Fruit fly (Drosophila melanogaster) whole organism: ENCODE data around the gene CG7191.

Experiments used
- CG8478 ChIP-seq: fragments of >200 bp; optimal IDR thresholded peaks from 2 replicates; lab custom pipeline; 2018; ENCODE audit warnings: inconsistent platforms
- Dll ChIP-seq: fragments of >200 bp; optimal IDR thresholded peaks from 2 replicates; lab custom pipeline; 2017
- EcR ChIP-seq, 2 experiments: fragments of >200 bp; optimal IDR thresholded peaks; 2 replicates each; lab custom pipeline; 2017; ENCODE audit warnings: missing biosample characterization in 2 of 2, missing genetic modification characterization in 2 of 2, missing genetic modification reagents in 2 of 2
- pan ChIP-seq: fragments of >200 bp; optimal IDR thresholded peaks from 2 replicates; lab custom pipeline; 2017
- psq ChIP-seq: fragments of >200 bp; optimal IDR thresholded peaks from 2 replicates; lab custom pipeline; 2017
- usp ChIP-seq: fragments of >200 bp; optimal IDR thresholded peaks from 2 replicates; lab custom pipeline; 2017; ENCODE audit warnings: missing biosample characterization, missing genetic modification characterization, mixed read lengths

The CG7191 gene

dm6 chr2L:7750631-7751161, 16.7 kb upstream of the CG7191 start:
- TF ChIP-seq usp (no peak), pan (no peak), EcR (GFP tag; optimal IDR thresholded peaks at IDR 0.05; lab: Kevin White, UChicago) (peak in 1 of 2 experiments; percentile 72)

DNA sequence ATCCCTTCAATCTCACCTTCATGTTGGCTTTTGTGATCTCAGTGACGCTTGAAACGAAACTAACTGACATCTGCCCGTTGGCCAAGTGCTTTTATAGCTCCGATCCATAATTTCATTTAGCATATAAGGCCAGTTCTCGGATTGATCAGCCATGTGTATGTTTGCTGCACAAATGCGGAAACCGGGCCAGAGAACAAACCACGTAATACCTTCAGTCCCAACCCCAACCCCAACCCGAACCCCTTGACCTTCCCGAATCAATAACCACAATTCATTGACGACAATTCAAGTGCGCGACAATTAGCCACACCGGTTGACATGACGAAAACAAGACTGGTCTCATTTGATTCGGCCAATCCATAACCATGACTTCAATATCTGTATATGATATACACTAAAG, 14.3 kb upstream of the CG7191 start, which contains the start of gene CG7203:
Gene CG7203, minus strand, starts transcription at position 101 of the 400 bp plus-strand sequence.
- TF ChIP-seq pan (no peak), psq (lab: Kevin White, UChicago) (no peak), Dll (lab: Kevin White, UChicago) (no peak), CG8478 (no peak), usp (no peak), EcR (GFP tag; optimal IDR thresholded peaks at IDR 0.05; lab: Kevin White, UChicago) (no peak)

DNA sequence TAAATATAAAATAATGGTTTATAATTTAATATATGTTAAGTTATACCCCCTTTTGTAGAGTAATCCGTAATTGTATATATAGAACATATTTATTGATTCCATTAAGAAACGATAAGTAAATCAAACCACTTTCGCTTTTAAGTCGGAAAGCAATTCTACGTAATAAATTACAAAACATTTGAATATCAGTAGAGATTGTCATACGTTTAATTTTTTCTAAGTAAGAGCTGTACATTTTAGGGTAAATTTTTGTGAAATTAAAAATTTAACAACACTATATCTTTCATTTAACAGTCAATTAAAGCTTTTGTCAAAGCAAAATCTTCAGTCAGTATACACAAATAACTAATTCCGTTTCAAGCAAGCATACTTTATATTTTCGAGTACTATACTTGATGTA, 13.6 kb upstream of the CG7191 start, which contains the start of gene CG46025:
Gene CG46025, plus strand, starts transcription at position 301 of the 400 bp plus-strand sequence.
- TF ChIP-seq EcR (GFP tag; optimal IDR thresholded peaks at IDR 0.05; lab: Kevin White, UChicago), result no peak
- no peak for TF ChIP-seq CG8478
- TF ChIP-seq psq (lab: Kevin White, UChicago), result no peak
- TF ChIP-seq usp, result no peak
- no peak for TF ChIP-seq pan
- no peak for TF ChIP-seq Dll (lab: Kevin White, UChicago)

DNA sequence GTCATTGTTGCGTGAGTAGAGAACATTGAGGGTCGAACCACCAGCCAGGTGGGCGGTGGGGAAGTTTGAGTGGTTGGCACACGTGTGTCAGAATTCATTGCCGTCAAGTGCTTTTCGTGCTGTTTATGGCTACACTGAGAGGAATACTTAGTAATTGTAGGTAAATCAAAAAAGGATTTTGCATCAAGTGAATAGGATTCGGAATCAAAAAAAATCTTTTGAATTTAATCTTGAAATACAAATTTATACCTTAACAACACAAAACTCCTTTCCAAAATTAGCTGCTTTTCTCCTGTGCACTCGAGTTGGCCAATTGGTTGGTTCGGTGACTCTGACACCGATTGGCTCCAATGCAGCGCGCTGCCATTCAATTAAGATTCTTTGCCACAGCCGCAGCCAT, 12.9 kb upstream of the CG7191 start:
- no peak for TF ChIP-seq EcR (GFP tag; optimal IDR thresholded peaks at IDR 0.05; lab: Kevin White, UChicago)
- TF ChIP-seq Dll (lab: Kevin White, UChicago), result no peak
- TF ChIP-seq usp, result no peak
- TF ChIP-seq pan, result no peak

- TF ChIP-seq EcR (GFP tag; optimal IDR thresholded peaks at IDR 0.05; lab: Kevin White, UChicago) (no peak), usp (no peak), psq (lab: Kevin White, UChicago) (no peak), CG8478 (no peak), Dll (lab: Kevin White, UChicago) (no peak), pan (no peak)
These were observed 10.6 kb upstream of the CG7191 start for dm6 chr2L:7756835-7757234.

- TF ChIP-seq CG8478 (no peak), psq (lab: Kevin White, UChicago) (no peak), pan (no peak), usp (no peak), EcR (GFP tag; optimal IDR thresholded peaks at IDR 0.05; lab: Kevin White, UChicago) (no peak), Dll (lab: Kevin White, UChicago) (no peak)
These were observed 4.5 kb downstream of the CG7191 start for dm6 chr2L:7771891-7772290.

DNA sequence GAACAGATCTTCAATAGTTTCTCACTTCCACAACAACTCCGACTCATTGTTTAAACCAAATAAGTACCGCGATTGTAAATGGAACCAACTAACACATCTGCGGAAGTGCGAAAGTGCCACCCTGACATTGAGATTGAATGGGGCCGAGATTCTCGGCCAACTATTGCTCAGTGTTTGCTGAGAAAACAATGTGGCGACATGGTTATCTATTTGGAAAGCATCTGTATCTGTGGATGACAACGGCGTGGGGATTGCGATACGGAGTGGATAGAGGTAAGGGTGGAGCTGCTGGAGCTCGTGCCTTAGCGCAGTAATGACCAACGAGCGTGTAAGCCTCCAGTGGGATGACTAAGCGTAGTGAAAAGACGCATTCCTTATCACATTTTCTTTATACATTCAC, 7.8 kb downstream of the CG7191 start:
- TF ChIP-seq EcR (GFP tag; optimal IDR thresholded peaks at IDR 0.05; lab: Kevin White, UChicago) (no peak), psq (lab: Kevin White, UChicago) (no peak), usp (no peak), Dll (lab: Kevin White, UChicago) (no peak), pan (no peak), CG8478 (no peak)

DNA sequence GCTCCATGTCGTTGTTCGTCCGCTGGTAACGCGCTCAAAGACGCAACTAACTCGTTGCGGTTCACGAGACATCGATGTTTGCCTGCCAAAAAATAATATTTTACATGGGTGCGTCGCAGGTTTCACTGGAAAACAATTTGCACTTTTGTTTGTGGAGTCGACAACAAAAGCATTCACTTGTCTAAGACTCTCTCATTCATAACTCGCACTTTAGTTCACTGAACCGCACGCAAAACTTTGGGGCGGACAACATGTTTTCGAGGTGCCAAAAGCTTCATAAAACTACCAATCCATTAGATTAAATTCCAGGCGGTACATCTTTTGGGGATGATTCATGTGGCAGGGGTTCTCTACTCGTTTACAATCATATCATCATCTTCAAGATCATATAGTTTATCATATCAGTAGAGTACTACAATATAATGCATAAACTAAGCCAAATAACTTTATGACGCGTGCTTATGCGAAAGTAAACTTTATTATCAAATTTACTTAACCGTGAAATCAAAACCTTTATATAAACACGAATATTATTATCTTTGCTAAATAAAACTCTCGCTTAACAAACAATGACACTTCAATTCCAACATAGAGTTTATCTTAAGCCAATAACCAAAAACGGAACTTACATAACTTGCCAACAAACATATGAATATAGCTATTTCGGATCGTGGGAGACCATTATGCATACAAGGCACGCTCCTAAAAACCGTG, 10.7 kb downstream of the CG7191 start, which contains the start of gene CG7179:
Gene CG7179, minus strand, starts transcription at position 51 of the 714 bp plus-strand sequence.
- no peak for TF ChIP-seq CG8478
- no peak for TF ChIP-seq usp
- no peak for TF ChIP-seq EcR (GFP tag; optimal IDR thresholded peaks at IDR 0.05; lab: Kevin White, UChicago)
- no peak for TF ChIP-seq Dll (lab: Kevin White, UChicago)
- TF ChIP-seq pan, result no peak
- no peak for TF ChIP-seq psq (lab: Kevin White, UChicago)

DNA sequence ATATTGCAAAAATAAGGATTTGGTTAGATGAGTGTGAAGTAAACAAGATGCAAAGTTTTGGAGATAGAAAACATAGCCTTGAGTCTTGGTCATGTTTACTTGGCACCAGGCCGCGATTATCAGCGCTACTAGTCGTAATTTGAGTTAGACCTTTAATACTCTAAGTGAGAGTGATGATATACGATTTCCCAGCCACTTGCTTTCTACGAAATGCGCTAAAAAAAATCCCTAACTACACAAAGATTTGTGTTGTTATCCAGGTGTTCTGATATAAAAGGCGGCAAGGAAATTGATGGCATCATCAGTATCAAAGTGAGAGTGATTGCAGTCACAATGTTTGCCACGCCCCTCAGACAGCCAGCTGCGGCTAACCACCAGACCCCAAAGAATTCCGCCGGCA, 12.4 kb downstream of the CG7191 start, which contains the start of gene Uro:
Gene Uro, plus strand, starts transcription at position 301 of the 400 bp plus-strand sequence.
- TF ChIP-seq pan (no peak), Dll (lab: Kevin White, UChicago) (no peak), EcR (GFP tag; optimal IDR thresholded peaks at IDR 0.05; lab: Kevin White, UChicago) (no peak), usp (no peak), psq (lab: Kevin White, UChicago) (no peak), CG8478 (no peak)

dm6 chr2L:7781165-7781564, 13.7 kb downstream of the CG7191 start, which contains the start of gene CG7164:
TSS of gene CG7164 (plus strand) at chr2L:7781465.
- TF ChIP-seq pan (no peak), CG8478 (no peak), EcR (GFP tag; optimal IDR thresholded peaks at IDR 0.05; lab: Kevin White, UChicago) (no peak), Dll (lab: Kevin White, UChicago) (no peak), psq (lab: Kevin White, UChicago) (no peak), usp (no peak)

- TF ChIP-seq usp (no peak), psq (lab: Kevin White, UChicago) (no peak), pan (no peak), CG8478 (no peak), Dll (lab: Kevin White, UChicago) (no peak), EcR (GFP tag; optimal IDR thresholded peaks at IDR 0.05; lab: Kevin White, UChicago) (no peak)
These were observed 15.5 kb downstream of the CG7191 start, which contains the start of gene Brd7-9 for dm6 chr2L:7782788-7783401. TSS of gene Brd7-9 (plus strand) at chr2L:7782865.

dm6 chr2L:7788952-7789466, 21.6 kb downstream of the CG7191 start:
- TF ChIP-seq CG8478, result no peak
- no peak for TF ChIP-seq usp
- no peak for TF ChIP-seq pan
- TF ChIP-seq psq (lab: Kevin White, UChicago), result no peak
- no peak for TF ChIP-seq EcR (GFP tag; optimal IDR thresholded peaks at IDR 0.05; lab: Kevin White, UChicago)
- TF ChIP-seq Dll (lab: Kevin White, UChicago), result no peak
